Worm (Caenorhabditis elegans) whole organism, early embryonic: ENCODE measurements around the gene Y41D4B.17.

ENCODE experiments used
- aly-1 ChIP-seq: sonication (generic microtip); optimal IDR thresholded peaks from 2 replicates; lab custom pipeline; 2016; ENCODE audit warnings: missing genetic modification characterization, missing compliant biosample characterization
- ama-1 ChIP-seq: fragments of 150-350 bp; optimal IDR thresholded peaks from 2 replicates; lab custom pipeline; 2014
- hnd-1 ChIP-seq: sonication (generic microtip); optimal IDR thresholded peaks from 2 replicates; lab custom pipeline; 2016; ENCODE audit warnings: missing genetic modification characterization, missing compliant biosample characterization
- tbx-11 ChIP-seq: fragments of 200-800 bp; sonication (Bioruptor generic); IDR thresholded peaks from 2 replicates; pipeline ENCODE4 v1.3.6; 2022; ENCODE audit warnings: missing genetic modification characterization, missing compliant biosample characterization
- tbx-37 ChIP-seq: fragments of 200-800 bp; sonication (Bioruptor generic); conservative IDR thresholded peaks from 2 replicates; pipeline ENCODE4 v1.3.6; 2022; ENCODE audit warnings: missing genetic modification reagents, missing genetic modification characterization, missing compliant biosample characterization
- tra-4 ChIP-seq: sonication (generic microtip); optimal IDR thresholded peaks from 2 replicates; lab custom pipeline; 2017; ENCODE audit warnings: missing genetic modification characterization, missing compliant biosample characterization

ce11 chrIV:1559931-1560330, at the start of gene Y41D4B.17:
- no peak for TF ChIP-seq ama-1 (lab: Kevin White, UChicago)
- no peak for TF ChIP-seq tbx-37 (GFP tag; lab: Robert Waterston, UW)
- TF ChIP-seq tbx-11 (GFP tag; lab: Robert Waterston, UW): no peak
- TF ChIP-seq aly-1 (tag; lab: Kevin White, UChicago): no peak
- TF ChIP-seq hnd-1 (tag; lab: Kevin White, UChicago): no peak
- TF ChIP-seq tra-4 (tag; lab: Kevin White, UChicago): no peak
